Fruit fly (Drosophila melanogaster) Kc167 (cell line): Measurements from ENCODE around the gene LIMK1.

Experiments used
- Myc ChIP-seq: fragments of >200 bp; optimal IDR thresholded peaks from 2 replicates; lab custom pipeline; 2017; ENCODE audit warnings: missing external identifiers
- Sin3A ChIP-seq: fragments of >200 bp; optimal IDR thresholded peaks from 2 replicates; lab custom pipeline; 2018; ENCODE audit warnings: missing external identifiers
- h ChIP-seq: fragments of >200 bp; optimal IDR thresholded peaks from 3 replicates; lab custom pipeline; 2018; ENCODE audit warnings: missing external identifiers
- ttk ChIP-seq: sonication (Bioruptor generic); optimal IDR thresholded peaks from 2 replicates; lab custom pipeline; 2017; ENCODE audit warnings: missing external identifiers

- TF ChIP-seq Myc (lab: Kevin White, UChicago) (no peak), Sin3A (lab: Kevin White, UChicago) (no peak), h (lab: Kevin White, UChicago) (no peak), ttk (no peak)
Observed at dm6 chrX:12633992-12634391, 42.0 kb upstream of the LIMK1 start.
